Fruit fly (Drosophila melanogaster): ENCODE results near the gene CG11357.
A peak's percentile ranks its signal among the peaks of the same experiment; 100 is the strongest.

DNA sequence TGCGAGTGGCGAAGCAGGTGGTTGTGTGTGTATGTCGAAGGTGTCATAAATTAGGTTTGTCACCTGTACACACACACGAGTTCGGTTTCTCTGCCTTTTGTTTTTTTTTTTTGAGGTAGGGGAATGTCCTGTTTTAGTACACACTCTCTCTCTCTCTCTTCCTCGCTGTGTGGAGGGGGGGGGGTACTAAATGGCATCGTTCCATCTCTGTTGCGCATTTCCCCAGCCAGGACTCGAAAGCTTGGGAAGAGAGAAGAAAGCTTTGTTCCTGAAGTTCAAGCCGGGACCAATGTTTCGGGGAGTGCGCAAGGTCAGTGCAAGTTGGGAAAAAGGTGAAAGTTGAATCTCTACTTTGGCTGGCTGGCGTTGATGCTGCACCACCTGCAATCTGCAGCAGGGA is 32.6 kb downstream of the CG11357 start:
- no peak for TF ChIP-seq ovo (GFP tag; optimal IDR thresholded peaks at IDR 0.05)
- no peak for TF ChIP-seq kay (GFP tag; ENCODE audit: borderline replicate concordance)
- peak; percentile 97 for TF ChIP-seq pad (GFP tag; optimal IDR thresholded peaks at IDR 0.05)
- TF ChIP-seq tj (GFP tag; optimal IDR thresholded peaks at IDR 0.05) = no peak
- TF ChIP-seq cic (GFP tag; optimal IDR thresholded peaks at IDR 0.05) = no peak
- no peak for TF ChIP-seq CG1620 (GFP tag; optimal IDR thresholded peaks at IDR 0.05)
- TF ChIP-seq toe (GFP tag; optimal IDR thresholded peaks at IDR 0.05) = no peak
- no peak for TF ChIP-seq Mnt (GFP tag; optimal IDR thresholded peaks at IDR 0.05)
- no peak for TF ChIP-seq Crg-1 (GFP tag; optimal IDR thresholded peaks at IDR 0.05)
- TF ChIP-seq CG5204 (GFP tag; optimal IDR thresholded peaks at IDR 0.05) = no peak

Measured in whole organism, adult.